Fruit fly (Drosophila melanogaster) whole organism, wandering third instar larva: ENCODE data around the gene CG5126.

Experiments
- dl ChIP-seq, 2 experiments: fragments of 175-275, 200-275 bp in 1 of 2; fragments of 200-275 bp in 1 of 2; sonication (Bioruptor generic); optimal IDR thresholded peaks; lab custom pipeline; 2018; ENCODE audit warnings: mild to moderate bottlenecking in 2 of 2, missing biosample characterization in 2 of 2, missing genetic modification characterization in 2 of 2, moderate library complexity in 2 of 2; ENCODE audit not compliant: partially characterized antibody in 2 of 2, insufficient read depth in 1 of 2
- dmrt93B ChIP-seq: fragments of 200-800 bp; sonication (Bioruptor generic); optimal IDR thresholded peaks from 2 replicates; lab custom pipeline; 2018; ENCODE audit warnings: missing biosample characterization, mild to moderate bottlenecking, missing genetic modification characterization
- jim ChIP-seq: fragments of 175-275, 200-325 bp; sonication (Bioruptor generic); optimal IDR thresholded peaks from 2 replicates; lab custom pipeline; 2016; ENCODE audit warnings: missing biosample characterization, mild to moderate bottlenecking, missing genetic modification characterization
- pan ChIP-seq: fragments of >200 bp; optimal IDR thresholded peaks from 2 replicates; lab custom pipeline; 2017
- usp ChIP-seq: fragments of >200 bp; optimal IDR thresholded peaks from 2 replicates; lab custom pipeline; 2017; ENCODE audit warnings: missing biosample characterization, missing genetic modification characterization

dm6 chr2L:1213587-1213986 is 29.8 kb upstream of the CG5126 start:
- TF ChIP-seq jim (GFP tag; lab: Kevin White, UChicago) (no peak), pan (no peak), dl (GFP tag; optimal IDR thresholded peaks at IDR 0.05; lab: Kevin White, UChicago; ENCODE audit: insufficient read depth in 1 of 2, partially characterized antibody in 2 of 2) (no peak), dmrt93B (GFP tag; lab: Kevin White, UChicago) (no peak), usp (no peak)
